Worm (Caenorhabditis elegans) whole organism, midembryonic: ENCODE data around the gene T06A1.1.

Source experiments
- T22C8.4 ChIP-seq: fragments of 200-800 bp; sonication (Bioruptor generic); IDR thresholded peaks from 2 replicates; pipeline ENCODE4 v1.3.6; 2022; ENCODE audit warnings: missing genetic modification characterization, missing compliant biosample characterization
- cog-1 ChIP-seq: sonication (generic microtip); optimal IDR thresholded peaks from 2 replicates; lab custom pipeline; 2016; ENCODE audit warnings: missing genetic modification characterization, missing compliant biosample characterization
- flt-1 ChIP-seq: fragments of 200-800 bp; sonication (Bioruptor generic); IDR thresholded peaks from 2 replicates; pipeline ENCODE4 v1.3.6; 2022; ENCODE audit warnings: missing genetic modification characterization, missing compliant biosample characterization
- klf-2 ChIP-seq: fragments of 200-800 bp; sonication (Bioruptor generic); conservative IDR thresholded peaks from 2 replicates; pipeline ENCODE4 v1.3.6; 2022; ENCODE audit warnings: missing genetic modification reagents, missing genetic modification characterization, missing compliant biosample characterization
- med-1 ChIP-seq: sonication (generic microtip); optimal IDR thresholded peaks from 2 replicates; lab custom pipeline; 2017; ENCODE audit warnings: missing genetic modification characterization, mild to moderate bottlenecking, missing compliant biosample characterization, antibody characterized with exemption, missing genetic modification reagents; ENCODE audit not compliant: insufficient read depth
- ref-1 ChIP-seq: fragments of 200-800 bp; sonication (Bioruptor generic); conservative IDR thresholded peaks from 2 replicates; pipeline ENCODE4 v1.3.6; 2022; ENCODE audit warnings: missing genetic modification reagents, missing genetic modification characterization, missing compliant biosample characterization
- tab-1 ChIP-seq: fragments of 200-800 bp; sonication (Bioruptor generic); IDR thresholded peaks from 2 replicates; pipeline ENCODE4 v1.3.6; 2022; ENCODE audit warnings: missing genetic modification characterization, missing compliant biosample characterization
- ztf-23 ChIP-seq: fragments of 200-800 bp; sonication (Bioruptor generic); IDR thresholded peaks from 2 replicates; pipeline ENCODE4 v1.3.6; 2022; ENCODE audit warnings: missing genetic modification reagents, missing genetic modification characterization, missing compliant biosample characterization
- ztf-29 ChIP-seq: fragments of 200-800 bp; sonication (Bioruptor generic); IDR thresholded peaks from 2 replicates; pipeline ENCODE4 v1.3.6; 2022; ENCODE audit warnings: missing genetic modification reagents, missing genetic modification characterization, missing compliant biosample characterization

T06A1.1 gene

ce11 chrV:1920105-1920504 lies 5.3 kb downstream of the T06A1.1 start, which contains the start of gene Y32G9A.12:
Gene Y32G9A.12, minus strand, starts transcription at chrV:1920205.
- no peak for TF ChIP-seq klf-2 (GFP tag; lab: Robert Waterston, UW)
- TF ChIP-seq ztf-23 (GFP tag; lab: Robert Waterston, UW), result no peak
- TF ChIP-seq ztf-29, result no peak

ce11 chrV:1918030-1918559 lies 7.3 kb downstream of the T06A1.1 start, which contains the start of gene Y32G9A.2:
Gene Y32G9A.2, plus strand, starts transcription at chrV:1918509.
- TF ChIP-seq ztf-23 (GFP tag; lab: Robert Waterston, UW), result no peak
- TF ChIP-seq T22C8.4 (GFP tag; lab: Robert Waterston, UW), result no peak
- no peak for TF ChIP-seq ref-1
- no peak for TF ChIP-seq flt-1 (GFP tag; lab: Robert Waterston, UW)
- no peak for TF ChIP-seq ztf-29
- no peak for TF ChIP-seq cog-1 (tag; lab: Kevin White, UChicago)
- no peak for TF ChIP-seq klf-2 (GFP tag; lab: Robert Waterston, UW)
- no peak for TF ChIP-seq med-1 (GFP tag; lab: Kevin White, UChicago)
- TF ChIP-seq tab-1 (GFP tag; lab: Robert Waterston, UW), result no peak

- no peak for TF ChIP-seq ztf-23 (GFP tag; lab: Robert Waterston, UW)
- no peak for TF ChIP-seq T22C8.4 (GFP tag; lab: Robert Waterston, UW)
- no peak for TF ChIP-seq flt-1 (GFP tag; lab: Robert Waterston, UW)
- no peak for TF ChIP-seq ref-1
- no peak for TF ChIP-seq cog-1 (tag; lab: Kevin White, UChicago)
- no peak for TF ChIP-seq klf-2 (GFP tag; lab: Robert Waterston, UW)
- TF ChIP-seq tab-1 (GFP tag; lab: Robert Waterston, UW), result no peak
- TF ChIP-seq ztf-29, result no peak
- no peak for TF ChIP-seq med-1 (GFP tag; lab: Kevin White, UChicago)
Measured at ce11 chrV:1911102-1911501, 14.3 kb downstream of the T06A1.1 start, which contains the start of gene Y32G9A.3. Gene Y32G9A.3, plus strand, starts transcription at chrV:1911402.

ce11 chrV:1908542-1908941 lies 16.8 kb downstream of the T06A1.1 start, which contains the start of gene srp-3:
Gene srp-3, plus strand, starts transcription at chrV:1908842.
- TF ChIP-seq tab-1 (GFP tag; lab: Robert Waterston, UW) (no peak), ztf-29 (no peak), cog-1 (tag; lab: Kevin White, UChicago) (no peak), ref-1 (no peak), T22C8.4 (GFP tag; lab: Robert Waterston, UW) (no peak), med-1 (GFP tag; lab: Kevin White, UChicago) (no peak), flt-1 (GFP tag; lab: Robert Waterston, UW) (no peak), klf-2 (GFP tag; lab: Robert Waterston, UW) (no peak), ztf-23 (GFP tag; lab: Robert Waterston, UW) (no peak)

- TF ChIP-seq ref-1 (no peak), cog-1 (tag; lab: Kevin White, UChicago) (no peak), flt-1 (GFP tag; lab: Robert Waterston, UW) (no peak), T22C8.4 (GFP tag; lab: Robert Waterston, UW) (no peak), klf-2 (GFP tag; lab: Robert Waterston, UW) (no peak), tab-1 (GFP tag; lab: Robert Waterston, UW) (no peak), med-1 (GFP tag; lab: Kevin White, UChicago) (no peak)
Measured at ce11 chrV:1907350-1907749, 18.0 kb downstream of the T06A1.1 start, which contains the start of gene Y32G9A.5. Gene Y32G9A.5, plus strand, starts transcription at chrV:1907650.

- TF ChIP-seq ref-1, result no peak
- no peak for TF ChIP-seq klf-2 (GFP tag; lab: Robert Waterston, UW)
- TF ChIP-seq flt-1 (GFP tag; lab: Robert Waterston, UW), result no peak
Measured at ce11 chrV:1895483-1895882, 29.9 kb downstream of the T06A1.1 start, which contains the start of gene nphp-2. Gene nphp-2, plus strand, starts transcription at chrV:1895783.

ce11 chrV:1892567-1893277 lies 32.7 kb downstream of the T06A1.1 start, which contains the start of gene zig-11:
Gene zig-11, minus strand, starts transcription at chrV:1892939.
- TF ChIP-seq ref-1, result no peak
- no peak for TF ChIP-seq ztf-29
- TF ChIP-seq T22C8.4 (GFP tag; lab: Robert Waterston, UW), result no peak
- no peak for TF ChIP-seq tab-1 (GFP tag; lab: Robert Waterston, UW)
- TF ChIP-seq cog-1 (tag; lab: Kevin White, UChicago), result peak; percentile 13

- TF ChIP-seq flt-1 (GFP tag; lab: Robert Waterston, UW) (no peak), ztf-23 (GFP tag; lab: Robert Waterston, UW) (no peak), ref-1 (no peak), klf-2 (GFP tag; lab: Robert Waterston, UW) (no peak), cog-1 (tag; lab: Kevin White, UChicago) (no peak)
Measured at ce11 chrV:1889996-1890395, 35.4 kb downstream of the T06A1.1 start.

ce11 chrV:1888299-1888698 lies 37.1 kb downstream of the T06A1.1 start:
- TF ChIP-seq T22C8.4 (GFP tag; lab: Robert Waterston, UW) (no peak), flt-1 (GFP tag; lab: Robert Waterston, UW) (no peak), klf-2 (GFP tag; lab: Robert Waterston, UW) (no peak), cog-1 (tag; lab: Kevin White, UChicago) (no peak), tab-1 (GFP tag; lab: Robert Waterston, UW) (no peak), med-1 (GFP tag; lab: Kevin White, UChicago) (no peak), ztf-23 (GFP tag; lab: Robert Waterston, UW) (no peak), ztf-29 (no peak), ref-1 (no peak)
